Fruit fly (Drosophila melanogaster) whole organism, embryonic: Measurements from ENCODE around the gene dgt6.

ENCODE experiments used
- Abd-B ChIP-seq: fragments of 200-800 bp; sonication (Bioruptor generic); optimal IDR thresholded peaks from 2 replicates; lab custom pipeline; 2018; ENCODE audit warnings: missing biosample characterization, mild to moderate bottlenecking, missing genetic modification characterization, moderate library complexity
- Aef1 ChIP-seq: fragments of 200-800 bp; sonication (Bioruptor generic); IDR thresholded peaks from 3 replicates; pipeline ENCODE4 v1.3.6; 2022; ENCODE audit warnings: missing biosample characterization, missing genetic modification characterization
- Asciz ChIP-seq: fragments of 200-800 bp; sonication (Bioruptor generic); optimal IDR thresholded peaks from 2 replicates; lab custom pipeline; 2017; ENCODE audit warnings: missing biosample characterization, mild to moderate bottlenecking, missing genetic modification characterization, missing genetic modification reagents
- CG12155 ChIP-seq: fragments of 200-800 bp; sonication (Bioruptor generic); optimal IDR thresholded peaks from 3 replicates; lab custom pipeline; 2016; ENCODE audit warnings: missing biosample characterization, missing genetic modification characterization
- CG12236 ChIP-seq: fragments of 200-800 bp; sonication (Bioruptor generic); optimal IDR thresholded peaks from 2 replicates; lab custom pipeline; 2016; ENCODE audit warnings: missing biosample characterization, missing genetic modification characterization
- CG12744 ChIP-seq: fragments of 200-800 bp; sonication (Bioruptor generic); optimal IDR thresholded peaks from 2 replicates; lab custom pipeline; 2016; ENCODE audit warnings: missing biosample characterization, missing genetic modification characterization
- CG12942 ChIP-seq: fragments of 200-800 bp; sonication (Bioruptor generic); optimal IDR thresholded peaks from 3 replicates; lab custom pipeline; 2016; ENCODE audit warnings: missing biosample characterization, missing genetic modification characterization
- CG13296 ChIP-seq: fragments of 200-800 bp; sonication (Bioruptor generic); optimal IDR thresholded peaks from 3 replicates; lab custom pipeline; 2018; ENCODE audit warnings: missing biosample characterization, mild to moderate bottlenecking, missing genetic modification characterization
- CG15696 ChIP-seq: fragments of 200-800 bp; sonication (Bioruptor generic); optimal IDR thresholded peaks from 2 replicates; lab custom pipeline; 2019; ENCODE audit warnings: missing biosample characterization, mild to moderate bottlenecking, missing genetic modification characterization, moderate library complexity
- CG16813 ChIP-seq: fragments of 200-800 bp; sonication (Bioruptor generic); IDR thresholded peaks from 3 replicates; pipeline ENCODE4 v1.3.6; 2022; ENCODE audit warnings: missing biosample characterization, missing genetic modification characterization; ENCODE audit not compliant: partially characterized antibody
- CG17328 ChIP-seq: fragments of 200-800 bp; sonication (Bioruptor generic); IDR thresholded peaks from 2 replicates; pipeline ENCODE4 v1.3.6; 2022; ENCODE audit warnings: missing biosample characterization, missing genetic modification characterization
- CG30403 ChIP-seq: fragments of 200-800 bp; sonication (Bioruptor generic); optimal IDR thresholded peaks from 3 replicates; lab custom pipeline; 2016; ENCODE audit warnings: missing biosample characterization, missing genetic modification characterization
- CG33213 ChIP-seq: fragments of 200-800 bp; sonication (Bioruptor generic); optimal IDR thresholded peaks from 3 replicates; lab custom pipeline; 2016; ENCODE audit warnings: missing biosample characterization, missing genetic modification characterization
- CG34376 ChIP-seq: fragments of 200-800 bp; sonication (Bioruptor generic); optimal IDR thresholded peaks from 2 replicates; lab custom pipeline; 2018; ENCODE audit warnings: missing biosample characterization, mild to moderate bottlenecking, missing genetic modification characterization
- CG4404 ChIP-seq: fragments of 200-800 bp; sonication (Bioruptor generic); IDR thresholded peaks from 2 replicates; pipeline ENCODE4 v1.3.6; 2022; ENCODE audit warnings: missing biosample characterization, missing genetic modification characterization
- CG8924 ChIP-seq: fragments of 200-800 bp; optimal IDR thresholded peaks from 3 replicates; lab custom pipeline; 2019; ENCODE audit warnings: missing biosample characterization, mild to moderate bottlenecking, missing genetic modification characterization, moderate library complexity
- CG9932 ChIP-seq: fragments of 200-800 bp; sonication (Bioruptor generic); IDR thresholded peaks from 2 replicates; pipeline ENCODE4 v1.3.6; 2022; ENCODE audit warnings: missing biosample characterization, missing genetic modification characterization
- Dref ChIP-seq: fragments of 200-800 bp; sonication (Bioruptor generic); IDR thresholded peaks from 2 replicates; pipeline ENCODE4 v1.3.6; 2022; ENCODE audit warnings: missing biosample characterization, missing genetic modification characterization
- Drgx ChIP-seq: fragments of 200-800 bp; sonication (Bioruptor generic); IDR thresholded peaks from 2 replicates; pipeline ENCODE4 v1.3.6; 2022; ENCODE audit warnings: missing biosample characterization, missing genetic modification characterization
- Fer2 ChIP-seq: fragments of 200-800 bp; sonication (Bioruptor generic); optimal IDR thresholded peaks from 2 replicates; lab custom pipeline; 2018; ENCODE audit warnings: missing biosample characterization, mild to moderate bottlenecking, missing genetic modification characterization, moderate library complexity
- Jarid2 ChIP-seq: fragments of 200-800 bp; sonication (Bioruptor generic); optimal IDR thresholded peaks from 3 replicates; lab custom pipeline; 2017; ENCODE audit warnings: mild to moderate bottlenecking, missing biosample characterization, missing genetic modification reagents, missing genetic modification characterization
- Kr ChIP-seq: fragments of 200-800 bp; sonication (Bioruptor generic); optimal IDR thresholded peaks from 2 replicates; lab custom pipeline; 2017; ENCODE audit warnings: missing biosample characterization, mild to moderate bottlenecking, missing genetic modification characterization
- Max ChIP-seq: fragments of 200-800 bp; sonication (Bioruptor generic); optimal IDR thresholded peaks from 2 replicates; lab custom pipeline; 2016; ENCODE audit warnings: missing biosample characterization, mild to moderate bottlenecking, missing genetic modification characterization
- Mes4 ChIP-seq: fragments of 200-800 bp; sonication (Bioruptor generic); optimal IDR thresholded peaks from 2 replicates; lab custom pipeline; 2016; ENCODE audit warnings: missing biosample characterization, missing genetic modification characterization
- Pdp1 ChIP-seq, 2 experiments: fragments of 200-800 bp; sonication (Bioruptor generic); optimal IDR thresholded peaks; 3 replicates each; lab custom pipeline; 2016; ENCODE audit warnings: missing biosample characterization in 2 of 2, missing genetic modification characterization in 2 of 2, mild to moderate bottlenecking in 1 of 2, moderate library complexity in 1 of 2
- Poxn ChIP-seq: fragments of 200-800 bp; sonication (Bioruptor generic); IDR thresholded peaks from 2 replicates; pipeline ENCODE4 v1.3.6; 2022; ENCODE audit warnings: missing biosample characterization, missing genetic modification characterization
- Rfx ChIP-seq: fragments of 200-800 bp; sonication (Bioruptor generic); IDR thresholded peaks from 2 replicates; pipeline ENCODE4 v1.3.6; 2022; ENCODE audit warnings: missing biosample characterization, missing genetic modification characterization
- abd-A ChIP-seq: fragments of 200-800 bp; sonication (Bioruptor generic); optimal IDR thresholded peaks from 3 replicates; lab custom pipeline; 2019; ENCODE audit warnings: missing biosample characterization, mild to moderate bottlenecking, missing genetic modification characterization, moderate library complexity
- ap ChIP-seq: fragments of 200-800 bp; sonication (Bioruptor generic); IDR thresholded peaks from 2 replicates; pipeline ENCODE4 v1.3.6; 2022; ENCODE audit warnings: missing biosample characterization, missing genetic modification characterization
- bcd ChIP-seq: fragments of 200-800 bp; sonication (Bioruptor generic); optimal IDR thresholded peaks from 2 replicates; lab custom pipeline; 2017; ENCODE audit warnings: missing biosample characterization, mild to moderate bottlenecking, missing genetic modification characterization
- btn ChIP-seq: fragments of 200-800 bp; sonication (Bioruptor generic); optimal IDR thresholded peaks from 2 replicates; lab custom pipeline; 2016; ENCODE audit warnings: missing biosample characterization, missing genetic modification characterization
- cato ChIP-seq: fragments of 200-800 bp; sonication (Bioruptor generic); optimal IDR thresholded peaks from 2 replicates; lab custom pipeline; 2016; ENCODE audit warnings: missing biosample characterization, missing genetic modification characterization, borderline replicate concordance
- corto ChIP-seq: fragments of 200-800 bp; sonication (Bioruptor generic); optimal IDR thresholded peaks from 2 replicates; lab custom pipeline; 2016; ENCODE audit warnings: missing biosample characterization, mild to moderate bottlenecking, missing genetic modification characterization, moderate library complexity
- ems ChIP-seq: fragments of 200-800 bp; sonication (Bioruptor generic); optimal IDR thresholded peaks from 3 replicates; lab custom pipeline; 2016; ENCODE audit warnings: missing biosample characterization, missing genetic modification characterization
- gem ChIP-seq: fragments of 200-800 bp; sonication (Bioruptor generic); optimal IDR thresholded peaks from 2 replicates; lab custom pipeline; 2019; ENCODE audit warnings: missing biosample characterization, mild to moderate bottlenecking, missing genetic modification characterization, moderate library complexity
- ham ChIP-seq: fragments of 200-800 bp; sonication (Bioruptor generic); IDR thresholded peaks from 2 replicates; pipeline ENCODE4 v1.3.6; 2022; ENCODE audit warnings: missing biosample characterization, missing genetic modification characterization
- her ChIP-seq: fragments of 200-800 bp; sonication (Bioruptor generic); optimal IDR thresholded peaks from 2 replicates; lab custom pipeline; 2016; ENCODE audit warnings: missing biosample characterization, missing genetic modification characterization
- lab ChIP-seq: fragments of 200-800 bp; sonication (Bioruptor generic); optimal IDR thresholded peaks from 3 replicates; lab custom pipeline; 2017; ENCODE audit warnings: missing biosample characterization, missing genetic modification characterization, mild to moderate bottlenecking, moderate library complexity, missing genetic modification reagents
- lola ChIP-seq, 3 experiments: fragments of >200 bp in 2 of 3; fragments of 200-800 bp in 1 of 3; sonication (Bioruptor generic) in 1 of 3; optimal IDR thresholded peaks; 2 replicates each; lab custom pipeline; 2017 to 2019; ENCODE audit warnings: missing biosample characterization in 3 of 3, missing genetic modification characterization in 3 of 3, mild to moderate bottlenecking in 1 of 3, moderate library complexity in 1 of 3
- luna ChIP-seq: fragments of 200-800 bp; sonication (Bioruptor generic); optimal IDR thresholded peaks from 2 replicates; lab custom pipeline; 2016; ENCODE audit warnings: missing biosample characterization, missing genetic modification characterization
- mam ChIP-seq: fragments of 200-800 bp; sonication (Bioruptor generic); optimal IDR thresholded peaks from 3 replicates; lab custom pipeline; 2016; ENCODE audit warnings: missing biosample characterization, missing genetic modification characterization
- nom ChIP-seq: fragments of 200-800 bp; sonication (Bioruptor generic); optimal IDR thresholded peaks from 2 replicates; lab custom pipeline; 2017; ENCODE audit warnings: missing biosample characterization, missing genetic modification characterization, mild to moderate bottlenecking, moderate library complexity, missing genetic modification reagents
- so ChIP-seq: fragments of 200-800 bp; sonication (Bioruptor generic); IDR thresholded peaks from 3 replicates; pipeline ENCODE4 v1.3.6; 2022; ENCODE audit warnings: missing biosample characterization, missing genetic modification characterization
- tll ChIP-seq, 2 experiments: fragments of 200-800 bp in 1 of 2; fragments of >200 bp in 1 of 2; sonication (Bioruptor generic) in 1 of 2; optimal IDR thresholded peaks; 2 replicates each; lab custom pipeline; 2017 to 2019; ENCODE audit warnings: missing biosample characterization in 2 of 2, missing genetic modification characterization in 2 of 2, mild to moderate bottlenecking in 1 of 2, moderate library complexity in 1 of 2
- ttk ChIP-seq: fragments of 200-800 bp; sonication (Bioruptor generic); IDR thresholded peaks from 2 replicates; pipeline ENCODE4 v2.1.2; 2022; ENCODE audit warnings: missing biosample characterization, missing genetic modification characterization
- vvl ChIP-seq: fragments of 200-800 bp; sonication (Bioruptor generic); IDR thresholded peaks from 2 replicates; pipeline ENCODE4 v1.3.6; 2022; ENCODE audit warnings: missing biosample characterization, missing genetic modification characterization
- z ChIP-seq: fragments of 200-800 bp; sonication (Bioruptor generic); IDR thresholded peaks from 3 replicates; pipeline ENCODE4 v1.3.6; 2022; ENCODE audit warnings: missing biosample characterization, missing genetic modification characterization
- zen ChIP-seq: fragments of 200-800 bp; sonication (Bioruptor generic); optimal IDR thresholded peaks from 3 replicates; lab custom pipeline; 2018; ENCODE audit warnings: missing biosample characterization, mild to moderate bottlenecking, missing genetic modification characterization, moderate library complexity

The dgt6 gene

DNA sequence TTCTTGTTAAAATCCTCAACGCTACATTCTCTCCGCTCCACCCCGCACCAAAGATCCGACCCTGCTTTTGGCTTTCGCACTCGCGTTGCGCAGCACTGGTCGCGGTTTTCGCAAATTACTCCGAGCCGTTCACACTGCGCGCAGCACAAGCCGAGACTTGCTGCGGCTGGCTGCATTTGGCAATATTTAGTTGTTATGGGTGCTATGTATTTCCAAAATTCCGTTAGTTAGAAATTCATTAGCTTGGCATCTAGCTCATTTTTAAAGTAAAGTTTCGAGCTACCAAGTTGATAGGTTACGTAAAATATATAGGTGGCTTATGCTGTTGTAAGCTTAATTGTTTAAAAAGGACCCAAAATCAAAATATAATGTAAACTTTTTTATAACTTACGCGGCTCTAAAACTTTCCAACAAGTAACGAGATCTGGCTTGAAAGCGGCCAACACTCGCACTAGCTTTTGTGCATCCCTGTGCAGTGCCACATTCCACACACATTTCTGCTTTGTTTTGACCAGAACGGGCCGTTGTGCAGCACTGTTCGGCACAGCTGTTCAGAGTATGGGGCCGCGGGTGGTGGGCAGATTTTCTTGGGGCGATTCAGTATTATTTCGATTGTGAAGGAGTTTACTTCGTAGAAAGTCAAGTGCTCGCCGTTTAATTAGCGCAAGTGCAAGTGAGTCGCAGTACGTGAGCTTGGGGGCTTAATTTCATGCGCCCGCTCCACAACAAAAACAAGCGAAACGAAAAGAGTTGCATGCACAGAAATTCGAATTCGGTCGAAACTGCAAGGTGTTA, 7.8 kb downstream of the dgt6 start, which contains the start of the genes yem and Ctl2 (continued):
- TF ChIP-seq luna (GFP tag; lab: Kevin White, UChicago) (peak; percentile 31), so (peak; percentile 38; the same call in 1 of the 3 replicates), Asciz (GFP tag; lab: Kevin White, UChicago) (no peak), vvl (GFP tag; lab: Robert Waterston, UW) (peak; percentile 58; the same call in 1 of the 2 replicates), cato (peak; percentile 57), her (GFP tag; lab: Kevin White, UChicago) (peak; percentile 45), Abd-B (GFP tag; lab: Kevin White, UChicago) (peak; percentile 76), Aef1 (GFP tag; lab: Robert Waterston, UW) (peak; percentile 40), CG9932 (peak; percentile 90), CG33213 (peak; percentile 25), tll (GFP tag; optimal IDR thresholded peaks at IDR 0.05; lab: Kevin White, UChicago) (peak; percentile 44 to 91), Dref (peak; percentile 47), CG8924 (tag; lab: Kevin White, UChicago) (peak; percentile 50), CG15696 (tag; lab: Kevin White, UChicago) (peak; percentile 49), CG12942 (peak; percentile 64), lola (GFP tag; optimal IDR thresholded peaks at IDR 0.05; lab: Kevin White, UChicago) (peak in 1 of 3 experiments; percentile 69), Max (peak; percentile 81), CG17328 (peak; percentile 18), lab (GFP tag; lab: Kevin White, UChicago) (peak; percentile 62), CG13296 (GFP tag; lab: Kevin White, UChicago) (peak; percentile 17), Poxn (GFP tag; lab: Robert Waterston, UW) (no peak), corto (GFP tag; lab: Kevin White, UChicago) (no peak), Drgx (peak; percentile 44), Mes4 (GFP tag; lab: Kevin White, UChicago) (peak; percentile 64), CG4404 (GFP tag; lab: Robert Waterston, UW) (peak; percentile 65), btn (peak; percentile 50), z (GFP tag; lab: Robert Waterston, UW) (no peak), CG16813 (GFP tag; lab: Robert Waterston, UW) (peak; percentile 7; the same call in 1 of the 3 replicates), CG12155 (GFP tag; lab: Kevin White, UChicago) (peak; percentile 83), ttk (GFP tag; lab: Robert Waterston, UW) (peak; percentile 37; the same call in 1 of the 2 replicates), abd-A (tag; lab: Kevin White, UChicago) (no peak), CG30403 (GFP tag; lab: Kevin White, UChicago) (peak; percentile 92), gem (tag; lab: Kevin White, UChicago) (peak; percentile 71), Pdp1 (GFP tag; optimal IDR thresholded peaks at IDR 0.05; lab: Kevin White, UChicago) (peak; percentile 84 to 88), ham (GFP tag; lab: Robert Waterston, UW) (no peak; the same call in 1 of the 2 replicates), ems (peak; percentile 72), Kr (no peak), Fer2 (tag; lab: Kevin White, UChicago) (no peak), bcd (GFP tag; lab: Kevin White, UChicago) (peak; percentile 76), zen (peak; percentile 40), CG12744 (GFP tag; lab: Kevin White, UChicago) (peak; percentile 80), nom (peak; percentile 16), CG12236 (peak; percentile 46), ap (GFP tag; lab: Robert Waterston, UW) (no peak), Rfx (GFP tag; lab: Robert Waterston, UW) (peak; percentile 84), Jarid2 (GFP tag; lab: Kevin White, UChicago) (peak; percentile 93), CG34376 (GFP tag; lab: Kevin White, UChicago) (peak; percentile 49), mam (GFP tag; lab: Kevin White, UChicago) (peak; percentile 83)
